Worm (Caenorhabditis elegans): ENCODE measurements around the gene W07B8.4.

ce11 chrV:1112658-1113057 lies 19.1 kb downstream of the W07B8.4 start, which contains the start of gene Y50D4B.1:
- TF ChIP-seq med-1 (GFP tag; optimal IDR thresholded peaks at IDR 0.05; ENCODE audit: insufficient read depth) (no peak), ztf-23 (GFP tag; IDR thresholded peaks at IDR 0.05) (no peak), ref-1 (GFP tag; conservative IDR thresholded peaks at IDR 0.05) (no peak), tab-1 (GFP tag; IDR thresholded peaks at IDR 0.05) (no peak), T22C8.4 (GFP tag; IDR thresholded peaks at IDR 0.05) (no peak), flt-1 (GFP tag; IDR thresholded peaks at IDR 0.05) (no peak), cog-1 (tag; optimal IDR thresholded peaks at IDR 0.05) (no peak)

All from whole organism, midembryonic.